Worm (Caenorhabditis elegans): Measurements from ENCODE around the gene ints-13.

ints-13 gene

DNA sequence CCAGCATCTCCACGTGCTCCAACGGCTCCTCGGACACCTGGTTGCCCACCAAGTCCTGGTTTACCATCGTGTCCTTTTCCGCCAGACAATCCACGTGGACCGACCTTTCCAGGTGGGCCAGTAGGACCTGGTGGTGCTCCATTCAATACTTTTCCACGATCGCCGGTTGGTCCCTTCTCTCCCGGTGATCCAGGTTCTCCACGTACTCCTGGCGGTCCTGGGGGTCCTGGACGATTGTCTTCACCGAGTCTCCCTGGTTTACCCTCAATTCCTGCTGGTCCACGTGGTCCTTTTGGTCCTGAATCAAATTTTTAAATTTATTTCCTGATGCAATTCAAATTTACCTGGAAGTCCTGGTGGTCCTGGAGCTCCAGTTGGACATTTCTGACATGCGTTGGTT, 21.1 kb upstream of the ints-13 start:
- TF ChIP-seq nhr-237 (tag; optimal IDR thresholded peaks at IDR 0.05) (no peak), set-16 (GFP tag; IDR thresholded peaks at IDR 0.05) (peak; percentile 64), lin-38 (GFP tag; IDR thresholded peaks at IDR 0.05) (no peak)

DNA sequence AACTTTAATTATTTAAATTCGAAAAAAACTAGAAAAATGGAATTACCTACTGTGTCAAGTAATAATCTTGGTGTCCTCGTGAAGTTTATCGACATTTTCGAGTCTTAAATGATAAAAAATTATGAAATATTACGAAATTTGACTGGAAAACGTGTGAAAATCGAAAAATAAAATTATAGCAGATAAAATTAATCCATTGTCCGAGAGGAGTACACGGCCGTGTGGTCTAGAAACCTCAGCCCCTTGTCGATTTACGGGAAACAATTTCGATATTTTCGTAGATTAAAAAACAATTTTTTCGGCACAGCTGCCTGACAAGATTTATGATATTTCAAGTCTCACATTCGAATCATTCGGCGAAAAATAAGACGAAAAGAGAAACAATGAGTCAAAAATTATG, 19.8 kb upstream of the ints-13 start, which contains the start of gene R02D3.8:
TSS of gene R02D3.8 (minus strand) at position 109 of the 400 bp plus-strand sequence.
- TF ChIP-seq dpl-1 (GFP tag; optimal IDR thresholded peaks at IDR 0.05) (peak; percentile 56), lsy-2 (tag; optimal IDR thresholded peaks at IDR 0.05) (peak in 1 of 2 experiments; percentile 63), lin-29 (GFP tag; IDR thresholded peaks at IDR 0.05) (no peak), ztf-7 (tag; optimal IDR thresholded peaks at IDR 0.05) (peak; percentile 3), zag-1 (tag; optimal IDR thresholded peaks at IDR 0.05) (no peak), unc-130 (GFP tag; optimal IDR thresholded peaks at IDR 0.05) (peak; percentile 4), aly-2 (tag; optimal IDR thresholded peaks at IDR 0.05) (no peak), dve-1 (tag; optimal IDR thresholded peaks at IDR 0.05; ENCODE audit: insufficient read depth) (peak; percentile 59), duxl-1 (tag; optimal IDR thresholded peaks at IDR 0.05; ENCODE audit: poor library complexity) (peak; percentile 27), jun-1 (tag; optimal IDR thresholded peaks at IDR 0.05) (no peak), mes-2 (tag; optimal IDR thresholded peaks at IDR 0.05; ENCODE audit: poor library complexity, severe bottlenecking) (peak; percentile 94), mdt-29 (GFP tag; IDR thresholded peaks at IDR 0.05) (no peak), Y5F2A.4 (GFP tag; optimal IDR thresholded peaks at IDR 0.05) (no peak), ZK337.2 (GFP tag; IDR thresholded peaks at IDR 0.05) (no peak), R02D3.7 (tag; optimal IDR thresholded peaks at IDR 0.05) (peak; percentile 98), unc-62 (GFP tag; optimal IDR thresholded peaks at IDR 0.05 in 1 of 2) (peak in 1 of 2 experiments; percentile 14), unc-62 (tag; optimal IDR thresholded peaks at IDR 0.05) (no peak), nhr-28 (tag; optimal IDR thresholded peaks at IDR 0.05) (peak; percentile 17), hif-1 (tag; optimal IDR thresholded peaks at IDR 0.05) (peak in 1 of 2 experiments; percentile 73), daf-16 (GFP tag; optimal IDR thresholded peaks at IDR 0.05) (no peak), daf-16 (tag; optimal IDR thresholded peaks at IDR 0.05) (peak; percentile 29), lin-38 (GFP tag; IDR thresholded peaks at IDR 0.05) (peak; percentile 38)

DNA sequence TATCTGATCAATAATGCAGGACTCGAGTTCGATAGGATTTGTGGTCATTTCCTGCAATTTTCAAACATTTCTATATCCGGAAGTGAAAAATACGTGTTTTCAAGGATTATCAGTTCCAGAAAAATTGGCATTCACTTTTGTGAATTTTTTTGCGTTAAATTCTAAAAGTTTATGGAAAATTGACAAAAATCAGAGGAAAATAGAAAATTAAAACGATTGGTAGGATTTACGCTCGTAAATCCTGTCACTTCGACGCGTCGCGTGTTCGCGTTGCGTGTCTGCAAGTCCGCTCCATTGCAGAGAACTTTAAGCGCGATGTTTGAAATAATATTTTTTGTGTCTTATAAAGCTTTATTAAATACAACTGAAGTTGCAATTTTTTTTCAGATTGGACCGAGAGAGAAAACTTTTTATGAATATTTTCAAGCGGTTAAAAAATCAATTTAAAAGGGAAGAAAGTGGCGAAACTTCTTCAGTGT, 18.2 kb upstream of the ints-13 start, which contains the start of gene rcat-1:
TSS of gene rcat-1 (minus strand) at position 51 of the 479 bp plus-strand sequence.
- TF ChIP-seq nhr-48 (tag; optimal IDR thresholded peaks at IDR 0.05) (no peak), nhr-77 (tag; optimal IDR thresholded peaks at IDR 0.05) (peak; percentile 85), aly-2 (tag; optimal IDR thresholded peaks at IDR 0.05) (no peak), daf-19 (GFP tag; conservative IDR thresholded peaks at IDR 0.05) (no peak), ZK546.5 (tag; optimal IDR thresholded peaks at IDR 0.05) (no peak), unc-39 (tag; optimal IDR thresholded peaks at IDR 0.05) (no peak), nhr-76 (tag; optimal IDR thresholded peaks at IDR 0.05) (no peak), zfp-2 (tag; optimal IDR thresholded peaks at IDR 0.05) (no peak), nhr-25 (tag; optimal IDR thresholded peaks at IDR 0.05; ENCODE audit: borderline replicate concordance, insufficient read depth) (peak; percentile 40), lin-13 (GFP tag; optimal IDR thresholded peaks at IDR 0.05) (peak; percentile 71), ama-1 (optimal IDR thresholded peaks at IDR 0.05) (peak; percentile 42), ceh-28 (tag; optimal IDR thresholded peaks at IDR 0.05) (no peak), cey-2 (tag; optimal IDR thresholded peaks at IDR 0.05; ENCODE audit: borderline replicate concordance, insufficient read depth) (no peak), gei-8 (GFP tag; optimal IDR thresholded peaks at IDR 0.05) (no peak), lin-1 (GFP tag; IDR thresholded peaks at IDR 0.05) (no peak), php-3 (GFP tag; IDR thresholded peaks at IDR 0.05) (0 out of 2 replicates have a peak, but pooled peaks have one; percentile 12), T26A8.4 (GFP tag; IDR thresholded peaks at IDR 0.05) (no peak), hlh-11 (tag; optimal IDR thresholded peaks at IDR 0.05) (peak; percentile 1), daf-8 (GFP tag; IDR thresholded peaks at IDR 0.05) (no peak), mes-2 (tag; optimal IDR thresholded peaks at IDR 0.05; ENCODE audit: poor library complexity, severe bottlenecking) (peak; percentile 92), ztf-7 (tag; optimal IDR thresholded peaks at IDR 0.05) (peak; percentile 22), mdl-1 (tag; optimal IDR thresholded peaks at IDR 0.05) (peak in 1 of 2 experiments; percentile 55), pqm-1 (tag; optimal IDR thresholded peaks at IDR 0.05) (no peak), dve-1 (tag; optimal IDR thresholded peaks at IDR 0.05; ENCODE audit: insufficient read depth) (peak; percentile 83), Y105C5A.15 (GFP tag; IDR thresholded peaks at IDR 0.05) (no peak), lin-29 (GFP tag; IDR thresholded peaks at IDR 0.05) (no peak), dpl-1 (GFP tag; optimal IDR thresholded peaks at IDR 0.05) (peak; percentile 95), mxl-3 (GFP tag; optimal IDR thresholded peaks at IDR 0.05) (no peak), unc-62 (GFP tag; optimal IDR thresholded peaks at IDR 0.05 in 1 of 2) (peak in 1 of 2 experiments; percentile 49), unc-62 (tag; optimal IDR thresholded peaks at IDR 0.05) (no peak), dmd-9 (GFP tag; IDR thresholded peaks at IDR 0.05) (no peak)
